Fruit fly (Drosophila melanogaster): ENCODE measurements around the gene Cals.

The Cals gene

dm6 chr4:1084326-1085062, 38.7 kb downstream of the Cals start, which contains the start of gene Actbeta:
Gene Actbeta (minus strand): TSS chr4:1084796.
- TF ChIP-seq pzg (GFP tag; optimal IDR thresholded peaks at IDR 0.05): peak; percentile 81
- peak; percentile 83 for TF ChIP-seq Doc3 (GFP tag; IDR thresholded peaks at IDR 0.05; ENCODE audit: partially characterized antibody)
- peak; percentile 88 for TF ChIP-seq ato (GFP tag; IDR thresholded peaks at IDR 0.05; ENCODE audit: partially characterized antibody)
- no peak for TF ChIP-seq CG12071 (GFP tag; optimal IDR thresholded peaks at IDR 0.05)
- peak; percentile 91 for TF ChIP-seq CG6791 (GFP tag; IDR thresholded peaks at IDR 0.05; ENCODE audit: partially characterized antibody)
- TF ChIP-seq abd-A (tag; optimal IDR thresholded peaks at IDR 0.05): no peak
- TF ChIP-seq z (GFP tag; IDR thresholded peaks at IDR 0.05): no peak
- TF ChIP-seq CG2116 (GFP tag; optimal IDR thresholded peaks at IDR 0.05): peak; percentile 46
- TF ChIP-seq zfh1 (GFP tag; IDR thresholded peaks at IDR 0.05): no peak
- TF ChIP-seq Abd-B (GFP tag; optimal IDR thresholded peaks at IDR 0.05): no peak
- TF ChIP-seq scrt (GFP tag; optimal IDR thresholded peaks at IDR 0.05): peak; percentile 24
- no peak for TF ChIP-seq cato (GFP tag; optimal IDR thresholded peaks at IDR 0.05; ENCODE audit: borderline replicate concordance)
- TF ChIP-seq CG9932 (GFP tag; IDR thresholded peaks at IDR 0.05): no peak
- peak; percentile 91 for TF ChIP-seq E2f2 (GFP tag; IDR thresholded peaks at IDR 0.05)
- TF ChIP-seq CG17361 (GFP tag; IDR thresholded peaks at IDR 0.05): 0 out of 3 replicates have a peak, but pooled peaks have one; percentile 20
- peak; percentile 24 for TF ChIP-seq gro (GFP tag; optimal IDR thresholded peaks at IDR 0.05)
- peak; percentile 82 for TF ChIP-seq Ets97D (GFP tag; optimal IDR thresholded peaks at IDR 0.05)
- TF ChIP-seq trem (tag; optimal IDR thresholded peaks at IDR 0.05): peak; percentile 14
- TF ChIP-seq CG14710 (tag; optimal IDR thresholded peaks at IDR 0.05): peak; percentile 7
- peak; percentile 11 for TF ChIP-seq gfzf (GFP tag; optimal IDR thresholded peaks at IDR 0.05)
- TF ChIP-seq CG11247 (GFP tag; IDR thresholded peaks at IDR 0.05): no peak
- no peak for TF ChIP-seq Mrtf (GFP tag; IDR thresholded peaks at IDR 0.05)
- TF ChIP-seq Sry-δ (GFP tag; optimal IDR thresholded peaks at IDR 0.05): peak; percentile 75
- TF ChIP-seq CG31441 (GFP tag; IDR thresholded peaks at IDR 0.05): no peak
- peak; percentile 72 for TF ChIP-seq CG1603 (tag; optimal IDR thresholded peaks at IDR 0.05)
- TF ChIP-seq CG10267 (tag; optimal IDR thresholded peaks at IDR 0.05): peak; percentile 16
- TF ChIP-seq Jarid2 (GFP tag; optimal IDR thresholded peaks at IDR 0.05): no peak
- peak; percentile 89 for TF ChIP-seq CG7963 (GFP tag; IDR thresholded peaks at IDR 0.05; ENCODE audit: partially characterized antibody)
- peak; percentile 4 for TF ChIP-seq CG13424 (tag; optimal IDR thresholded peaks at IDR 0.05)
- no peak for TF ChIP-seq CG2875 (GFP tag; optimal IDR thresholded peaks at IDR 0.05)
- TF ChIP-seq hbn (GFP tag; IDR thresholded peaks at IDR 0.05; ENCODE audit: partially characterized antibody): peak; percentile 90
- peak; percentile 32 for TF ChIP-seq YL-1 (GFP tag; optimal IDR thresholded peaks at IDR 0.05)
- TF ChIP-seq stwl (tag; optimal IDR thresholded peaks at IDR 0.05): peak; percentile 91
- TF ChIP-seq Pdp1 (GFP tag; optimal IDR thresholded peaks at IDR 0.05): peak in 1 of 2 experiments; percentile 7
- peak; percentile 85 for TF ChIP-seq tna (GFP tag; IDR thresholded peaks at IDR 0.05; ENCODE audit: partially characterized antibody)
- peak; percentile 29 for TF ChIP-seq phol (tag; optimal IDR thresholded peaks at IDR 0.05)
- TF ChIP-seq NK7.1 (GFP tag; optimal IDR thresholded peaks at IDR 0.05): no peak
- peak; percentile 14 for TF ChIP-seq Nf-YB (GFP tag; optimal IDR thresholded peaks at IDR 0.05)
- TF ChIP-seq sqz (GFP tag; optimal IDR thresholded peaks at IDR 0.05): peak; percentile 50
- TF ChIP-seq Dp (GFP tag; optimal IDR thresholded peaks at IDR 0.05): peak; percentile 86
- TF ChIP-seq CTCF (GFP tag; optimal IDR thresholded peaks at IDR 0.05): peak; percentile 55
- TF ChIP-seq pros (GFP tag; optimal IDR thresholded peaks at IDR 0.05): peak; percentile 68
- no peak for TF ChIP-seq MESR4 (GFP tag; optimal IDR thresholded peaks at IDR 0.05)
- TF ChIP-seq CG8290 (GFP tag; optimal IDR thresholded peaks at IDR 0.05): peak; percentile 24
- TF ChIP-seq CG8290 (tag; optimal IDR thresholded peaks at IDR 0.05): peak in 1 of 2 experiments; percentile 20
- TF ChIP-seq Lhr (GFP tag; optimal IDR thresholded peaks at IDR 0.05): peak; percentile 97
- no peak for TF ChIP-seq Xbp1 (GFP tag; optimal IDR thresholded peaks at IDR 0.05)
- TF ChIP-seq HLH4C (GFP tag; IDR thresholded peaks at IDR 0.05; ENCODE audit: partially characterized antibody): peak; percentile 86
